Fruit fly (Drosophila melanogaster) whole organism, embryonic: ENCODE data around the gene CG10584.

Experiments
- Blimp-1 ChIP-seq: fragments of 200-800 bp; sonication (Bioruptor generic); optimal IDR thresholded peaks from 3 replicates; lab custom pipeline; 2018; ENCODE audit warnings: missing biosample characterization, missing genetic modification characterization, mild to moderate bottlenecking, moderate library complexity, missing genetic modification reagents
- CG11504 ChIP-seq: fragments of 200-800 bp; sonication (Bioruptor generic); optimal IDR thresholded peaks from 3 replicates; lab custom pipeline; 2019; ENCODE audit warnings: missing biosample characterization, mild to moderate bottlenecking, missing genetic modification characterization, moderate library complexity
- CG12155 ChIP-seq: fragments of 200-800 bp; sonication (Bioruptor generic); optimal IDR thresholded peaks from 3 replicates; lab custom pipeline; 2016; ENCODE audit warnings: missing biosample characterization, missing genetic modification characterization
- CG12391 ChIP-seq: fragments of 200-800 bp; sonication (Bioruptor generic); optimal IDR thresholded peaks from 3 replicates; lab custom pipeline; 2018; ENCODE audit warnings: missing biosample characterization, mild to moderate bottlenecking, missing genetic modification characterization, moderate library complexity
- CG13775 ChIP-seq: fragments of 200-800 bp; sonication (Bioruptor generic); optimal IDR thresholded peaks from 3 replicates; lab custom pipeline; 2017; ENCODE audit warnings: missing biosample characterization, mild to moderate bottlenecking, missing genetic modification characterization
- CG13894 ChIP-seq: fragments of 200-800 bp; sonication (Bioruptor generic); optimal IDR thresholded peaks from 3 replicates; lab custom pipeline; 2018; ENCODE audit warnings: missing biosample characterization, mild to moderate bottlenecking, missing genetic modification characterization, moderate library complexity
- CG15479 ChIP-seq: fragments of 200-800 bp; sonication (Bioruptor generic); optimal IDR thresholded peaks from 3 replicates; lab custom pipeline; 2019; ENCODE audit warnings: missing biosample characterization, mild to moderate bottlenecking, missing genetic modification characterization, moderate library complexity
- CG18619 ChIP-seq: fragments of 200-800 bp; sonication (Bioruptor generic); optimal IDR thresholded peaks from 3 replicates; lab custom pipeline; 2017; ENCODE audit warnings: missing biosample characterization, mild to moderate bottlenecking, missing genetic modification characterization
- CG30403 ChIP-seq: fragments of 200-800 bp; sonication (Bioruptor generic); optimal IDR thresholded peaks from 3 replicates; lab custom pipeline; 2016; ENCODE audit warnings: missing biosample characterization, missing genetic modification characterization
- CG32772 ChIP-seq: fragments of 200-800 bp; sonication (Bioruptor generic); IDR thresholded peaks from 2 replicates; pipeline ENCODE4 v1.3.6; 2022; ENCODE audit warnings: missing biosample characterization, missing genetic modification characterization
- CG34422 ChIP-seq: fragments of 200-800 bp; sonication (Bioruptor generic); IDR thresholded peaks from 3 replicates; pipeline ENCODE4 v1.3.6; 2022; ENCODE audit warnings: missing biosample characterization, missing genetic modification characterization
- CG4730 ChIP-seq: fragments of 200-800 bp; sonication (Bioruptor generic); IDR thresholded peaks from 2 replicates; pipeline ENCODE4 v1.3.6; 2022; ENCODE audit warnings: missing biosample characterization, missing genetic modification characterization
- CG5953 ChIP-seq: fragments of 200-800 bp; sonication (Bioruptor generic); IDR thresholded peaks from 2 replicates; pipeline ENCODE4 v1.3.6; 2022; ENCODE audit warnings: missing biosample characterization, missing genetic modification characterization
- CG6654 ChIP-seq: fragments of 200-800 bp; sonication (Bioruptor generic); optimal IDR thresholded peaks from 2 replicates; lab custom pipeline; 2017; ENCODE audit warnings: missing biosample characterization, mild to moderate bottlenecking, missing genetic modification characterization
- CG6683 ChIP-seq: fragments of 200-800 bp; sonication (Bioruptor generic); optimal IDR thresholded peaks from 2 replicates; lab custom pipeline; 2017; ENCODE audit warnings: missing biosample characterization, mild to moderate bottlenecking, missing genetic modification characterization, missing genetic modification reagents
- CG6689 ChIP-seq: fragments of 200-800 bp; sonication (Bioruptor generic); IDR thresholded peaks from 2 replicates; pipeline ENCODE4 v1.3.6; 2022; ENCODE audit warnings: missing biosample characterization, missing genetic modification characterization
- CG7786 ChIP-seq: fragments of 200-800 bp; sonication (Bioruptor generic); optimal IDR thresholded peaks from 2 replicates; lab custom pipeline; 2016; ENCODE audit warnings: missing biosample characterization, missing genetic modification characterization
- CG7963 ChIP-seq: fragments of 200-800 bp; sonication (Bioruptor generic); IDR thresholded peaks from 3 replicates; pipeline ENCODE4 v1.3.6; 2022; ENCODE audit warnings: missing biosample characterization, missing genetic modification characterization; ENCODE audit not compliant: partially characterized antibody
- CG8290 ChIP-seq, 3 experiments: fragments of 200-800 bp; sonication (Bioruptor generic); optimal IDR thresholded peaks; 2 replicates each; lab custom pipeline; 2016 to 2019; ENCODE audit warnings: missing biosample characterization in 3 of 3, missing genetic modification characterization in 3 of 3, mild to moderate bottlenecking in 2 of 3, moderate library complexity in 1 of 3
- CG9817 ChIP-seq: fragments of 200-800 bp; sonication (Bioruptor generic); optimal IDR thresholded peaks from 2 replicates; lab custom pipeline; 2018; ENCODE audit warnings: missing biosample characterization, mild to moderate bottlenecking, missing genetic modification characterization, moderate library complexity
- Dbx ChIP-seq: fragments of 200-800 bp; sonication (Bioruptor generic); IDR thresholded peaks from 3 replicates; pipeline ENCODE4 v1.3.6; 2022; ENCODE audit warnings: missing biosample characterization, missing genetic modification characterization
- Drgx ChIP-seq: fragments of 200-800 bp; sonication (Bioruptor generic); IDR thresholded peaks from 2 replicates; pipeline ENCODE4 v1.3.6; 2022; ENCODE audit warnings: missing biosample characterization, missing genetic modification characterization
- H15 ChIP-seq: fragments of 200-800 bp; sonication (Bioruptor generic); IDR thresholded peaks from 3 replicates; pipeline ENCODE4 v1.3.6; 2022; ENCODE audit warnings: missing biosample characterization, missing genetic modification characterization
- Hmr ChIP-seq: fragments of 200-800 bp; sonication (Bioruptor generic); optimal IDR thresholded peaks from 3 replicates; lab custom pipeline; 2017; ENCODE audit warnings: mild to moderate bottlenecking, missing biosample characterization, missing genetic modification reagents, missing genetic modification characterization
- Hr3 ChIP-seq: fragments of 200-800 bp; sonication (Bioruptor generic); optimal IDR thresholded peaks from 3 replicates; lab custom pipeline; 2016; ENCODE audit warnings: missing biosample characterization, missing genetic modification characterization
- Mrtf ChIP-seq: fragments of 200-800 bp; sonication (Bioruptor generic); IDR thresholded peaks from 3 replicates; pipeline ENCODE4 v1.3.6; 2022; ENCODE audit warnings: missing biosample characterization, missing genetic modification characterization
- Ravus ChIP-seq: fragments of 200-800 bp; sonication (Bioruptor generic); IDR thresholded peaks from 2 replicates; pipeline ENCODE4 v1.3.6; 2022; ENCODE audit warnings: missing biosample characterization, missing genetic modification characterization
- Sox100B ChIP-seq: fragments of 200-800 bp; sonication (Bioruptor generic); optimal IDR thresholded peaks from 3 replicates; lab custom pipeline; 2018; ENCODE audit warnings: missing biosample characterization, mild to moderate bottlenecking, missing genetic modification characterization
- ash1 ChIP-seq: fragments of 200-800 bp; sonication (Bioruptor generic); optimal IDR thresholded peaks from 2 replicates; lab custom pipeline; 2018; ENCODE audit warnings: missing biosample characterization, mild to moderate bottlenecking, missing genetic modification characterization
- cg ChIP-seq: fragments of 200-800 bp; sonication (Bioruptor generic); optimal IDR thresholded peaks from 3 replicates; lab custom pipeline; 2019; ENCODE audit warnings: missing biosample characterization, mild to moderate bottlenecking, missing genetic modification characterization, moderate library complexity
- corto ChIP-seq: fragments of 200-800 bp; sonication (Bioruptor generic); optimal IDR thresholded peaks from 2 replicates; lab custom pipeline; 2016; ENCODE audit warnings: missing biosample characterization, mild to moderate bottlenecking, missing genetic modification characterization, moderate library complexity
- croc ChIP-seq: fragments of 200-800 bp; sonication (Bioruptor generic); conservative IDR thresholded peaks from 3 replicates; pipeline ENCODE4 v1.3.6; 2022; ENCODE audit warnings: missing biosample characterization, missing genetic modification characterization
- crol ChIP-seq: fragments of 200-800 bp; sonication (Bioruptor generic); IDR thresholded peaks from 2 replicates; pipeline ENCODE4 v1.3.6; 2022; ENCODE audit warnings: missing biosample characterization, missing genetic modification characterization
- disco-r ChIP-seq: fragments of 200-800 bp; sonication (Bioruptor generic); optimal IDR thresholded peaks from 2 replicates; lab custom pipeline; 2016; ENCODE audit warnings: missing biosample characterization, missing genetic modification characterization
- fru ChIP-seq: fragments of >200 bp; optimal IDR thresholded peaks from 2 replicates; lab custom pipeline; 2017
- gsb ChIP-seq: fragments of 200-800 bp; sonication (Bioruptor generic); IDR thresholded peaks from 2 replicates; pipeline ENCODE4 v1.3.6; 2022; ENCODE audit warnings: missing biosample characterization, missing genetic modification characterization
- gsb-n ChIP-seq: fragments of 200-800 bp; sonication (Bioruptor generic); optimal IDR thresholded peaks from 3 replicates; lab custom pipeline; 2018; ENCODE audit warnings: missing biosample characterization, mild to moderate bottlenecking, missing genetic modification characterization
- hbn ChIP-seq: fragments of 200-800 bp; sonication (Bioruptor generic); IDR thresholded peaks from 2 replicates; pipeline ENCODE4 v1.3.6; 2022; ENCODE audit warnings: missing biosample characterization, missing genetic modification characterization; ENCODE audit not compliant: partially characterized antibody
- ken ChIP-seq: fragments of 200-800 bp; sonication (Bioruptor generic); IDR thresholded peaks from 3 replicates; pipeline ENCODE4 v1.3.6; 2022; ENCODE audit warnings: missing biosample characterization, missing genetic modification characterization
- lilli ChIP-seq: fragments of 200-800 bp; sonication (Bioruptor generic); optimal IDR thresholded peaks from 3 replicates; lab custom pipeline; 2016; ENCODE audit warnings: missing biosample characterization, missing genetic modification characterization
- nom ChIP-seq: fragments of 200-800 bp; sonication (Bioruptor generic); optimal IDR thresholded peaks from 2 replicates; lab custom pipeline; 2017; ENCODE audit warnings: missing biosample characterization, missing genetic modification characterization, mild to moderate bottlenecking, moderate library complexity, missing genetic modification reagents
- onecut ChIP-seq: fragments of 200-800 bp; sonication (Bioruptor generic); IDR thresholded peaks from 2 replicates; pipeline ENCODE4 v1.3.6; 2022; ENCODE audit warnings: missing biosample characterization, missing genetic modification characterization
- p53 ChIP-seq: fragments of 200-800 bp; sonication (Bioruptor generic); optimal IDR thresholded peaks from 2 replicates; lab custom pipeline; 2016; ENCODE audit warnings: missing biosample characterization, missing genetic modification characterization
- sd ChIP-seq: fragments of 200-800 bp; sonication (Bioruptor generic); optimal IDR thresholded peaks from 3 replicates; lab custom pipeline; 2018; ENCODE audit warnings: missing biosample characterization, mild to moderate bottlenecking, missing genetic modification characterization, moderate library complexity
- sens ChIP-seq: fragments of 200-800 bp; sonication (Bioruptor generic); peaks from one replicate; lab custom pipeline; 2016; ENCODE audit warnings: missing biosample characterization, missing genetic modification characterization
- seq ChIP-seq: fragments of 200-800 bp; sonication (Bioruptor generic); IDR thresholded peaks from 2 replicates; pipeline ENCODE4 v1.3.6; 2022; ENCODE audit warnings: missing biosample characterization, missing genetic modification characterization
- tgo ChIP-seq: fragments of 200-800 bp; sonication (Bioruptor generic); IDR thresholded peaks from 3 replicates; pipeline ENCODE4 v1.3.6; 2022; ENCODE audit warnings: missing biosample characterization, missing genetic modification characterization
- tna ChIP-seq: fragments of 200-800 bp; sonication (Bioruptor generic); IDR thresholded peaks from 2 replicates; pipeline ENCODE4 v1.3.6; 2022; ENCODE audit warnings: missing biosample characterization, missing genetic modification characterization; ENCODE audit not compliant: partially characterized antibody
- toy ChIP-seq: fragments of 200-800 bp; sonication (Bioruptor generic); IDR thresholded peaks from 2 replicates; pipeline ENCODE4 v1.3.6; 2022; ENCODE audit warnings: missing biosample characterization, missing genetic modification characterization
- trem ChIP-seq: fragments of 200-800 bp; optimal IDR thresholded peaks from 3 replicates; lab custom pipeline; 2019; ENCODE audit warnings: missing biosample characterization, mild to moderate bottlenecking, missing genetic modification characterization, moderate library complexity
- wor ChIP-seq: fragments of 200-800 bp; sonication (Bioruptor generic); IDR thresholded peaks from 2 replicates; pipeline ENCODE4 v1.3.6; 2022; ENCODE audit warnings: missing biosample characterization, missing genetic modification characterization
- yki ChIP-seq: fragments of >200 bp; optimal IDR thresholded peaks from 3 replicates; lab custom pipeline; 2018

CG10584 gene

dm6 chr3L:21014516-21014945 lies 16.6 kb downstream of the CG10584 start (continued):
- TF ChIP-seq yki (lab: Kevin White, UChicago) (no peak), CG7786 (GFP tag; lab: Kevin White, UChicago) (no peak), crol (GFP tag; lab: Robert Waterston, UW) (peak; percentile 64; the same call in 1 of the 2 replicates), gsb-n (no peak), CG11504 (tag; lab: Kevin White, UChicago) (no peak), hbn (no peak), Hmr (no peak), Ravus (GFP tag; lab: Robert Waterston, UW) (no peak), CG6689 (GFP tag; lab: Robert Waterston, UW) (no peak), nom (GFP tag; lab: Kevin White, UChicago) (no peak), CG34422 (GFP tag; lab: Robert Waterston, UW) (0 out of 3 replicates have a peak, but pooled peaks have one; percentile 14), cg (GFP tag; lab: Kevin White, UChicago) (peak; percentile 73), wor (GFP tag; lab: Robert Waterston, UW) (no peak), tna (GFP tag; lab: Robert Waterston, UW) (no peak), croc (GFP tag; lab: Robert Waterston, UW) (no peak), gsb (GFP tag; lab: Robert Waterston, UW) (no peak), H15 (GFP tag; lab: Robert Waterston, UW) (no peak), CG7963 (GFP tag; lab: Robert Waterston, UW) (no peak), ash1 (GFP tag; lab: Kevin White, UChicago) (no peak), disco-r (GFP tag; lab: Kevin White, UChicago) (no peak), p53 (GFP tag; lab: Kevin White, UChicago) (no peak), Dbx (GFP tag; lab: Robert Waterston, UW) (no peak), Mrtf (no peak), toy (no peak), seq (GFP tag; lab: Robert Waterston, UW) (no peak), Hr3 (GFP tag; lab: Kevin White, UChicago) (no peak), CG5953 (no peak), CG13894 (tag; lab: Kevin White, UChicago) (peak; percentile 22), CG4730 (GFP tag; lab: Robert Waterston, UW) (no peak), CG6683 (GFP tag; lab: Kevin White, UChicago) (no peak), CG18619 (GFP tag; lab: Kevin White, UChicago) (no peak), fru (lab: Kevin White, UChicago) (no peak), Blimp-1 (GFP tag; lab: Kevin White, UChicago) (no peak), onecut (no peak), CG15479 (GFP tag; lab: Kevin White, UChicago) (no peak), CG30403 (GFP tag; lab: Kevin White, UChicago) (no peak), sd (tag; lab: Kevin White, UChicago) (peak; percentile 97), tgo (no peak), CG6654 (GFP tag; lab: Kevin White, UChicago) (no peak), CG12155 (GFP tag; lab: Kevin White, UChicago) (peak; percentile 77), sens (GFP tag; lab: Kevin White, UChicago) (peak; percentile 5), Drgx (GFP tag; lab: Robert Waterston, UW) (peak; percentile 66), CG32772 (GFP tag; lab: Robert Waterston, UW) (no peak), corto (GFP tag; lab: Kevin White, UChicago) (no peak), CG8290 (GFP tag; optimal IDR thresholded peaks at IDR 0.05; lab: Kevin White, UChicago) (no peak), CG8290 (tag; optimal IDR thresholded peaks at IDR 0.05; lab: Kevin White, UChicago) (peak in 1 of 2 experiments; percentile 32), ken (GFP tag; lab: Robert Waterston, UW) (no peak), CG9817 (tag; lab: Kevin White, UChicago) (no peak), CG12391 (tag; lab: Kevin White, UChicago) (no peak), CG13775 (GFP tag; lab: Kevin White, UChicago) (no peak), lilli (GFP tag; lab: Kevin White, UChicago) (no peak), Sox100B (GFP tag; lab: Kevin White, UChicago) (no peak), trem (no peak)
